Worm (Caenorhabditis elegans) whole organism, L2 larva: ENCODE measurements around the gene srh-206.

Source experiments
- ZK546.5 ChIP-seq: sonication (generic microtip); optimal IDR thresholded peaks from 2 replicates; lab custom pipeline; 2017; ENCODE audit warnings: missing biosample characterization, missing genetic modification characterization
- ama-1 ChIP-seq: fragments of 150-350 bp; optimal IDR thresholded peaks from 2 replicates; lab custom pipeline; 2018; ENCODE audit warnings: inconsistent platforms
- blmp-1 ChIP-seq: sonication (generic microtip); optimal IDR thresholded peaks from 2 replicates; lab custom pipeline; 2017; ENCODE audit warnings: missing genetic modification characterization, mild to moderate bottlenecking, missing compliant biosample characterization, antibody characterized with exemption, moderate library complexity; ENCODE audit not compliant: insufficient read depth
- lin-13 ChIP-seq: fragments of 150-350 bp; optimal IDR thresholded peaks from 2 replicates; lab custom pipeline; 2014; ENCODE audit warnings: missing biosample characterization, missing genetic modification reagents, missing genetic modification characterization
- nhr-12 ChIP-seq: fragments of 150-350 bp; optimal IDR thresholded peaks from 2 replicates; lab custom pipeline; 2014; ENCODE audit warnings: missing biosample characterization, missing genetic modification characterization
- unc-39 ChIP-seq: fragments of 150-350 bp; optimal IDR thresholded peaks from 2 replicates; lab custom pipeline; 2014; ENCODE audit warnings: missing biosample characterization, missing genetic modification characterization
- unc-62 ChIP-seq: fragments of 150-350 bp; optimal IDR thresholded peaks from 2 replicates; lab custom pipeline; 2014; ENCODE audit warnings: missing biosample characterization, missing genetic modification reagents, missing genetic modification characterization
- zag-1 ChIP-seq: fragments of 150-350 bp; optimal IDR thresholded peaks from 2 replicates; lab custom pipeline; 2014; ENCODE audit warnings: missing biosample characterization, missing genetic modification characterization
- ztf-4 ChIP-seq: fragments of 150-350 bp; optimal IDR thresholded peaks from 2 replicates; lab custom pipeline; 2014; ENCODE audit warnings: missing biosample characterization, missing genetic modification characterization

DNA sequence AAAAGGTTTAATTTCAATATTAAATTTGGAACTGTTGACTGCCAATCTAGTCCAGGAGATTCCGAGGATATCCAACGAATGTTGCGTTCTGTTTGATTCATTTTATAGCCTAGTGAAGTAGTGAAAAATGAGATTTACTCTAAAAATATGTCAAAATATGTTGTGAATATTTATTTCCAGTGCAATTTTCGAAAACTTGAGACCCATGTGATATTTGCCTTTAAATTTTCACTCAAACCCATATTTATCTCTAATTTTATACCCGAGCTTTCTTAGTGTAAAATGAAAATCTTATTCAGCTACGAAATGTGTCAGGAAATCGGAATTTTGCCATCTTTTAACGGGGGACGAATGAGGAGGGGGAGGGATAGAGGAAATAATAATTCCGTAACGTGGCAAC, 44.8 kb downstream of the srh-206 start, which contains the start of gene F09C6.16:
- TF ChIP-seq unc-62 (GFP tag; lab: Kevin White, UChicago) (no peak), ztf-4 (tag; lab: Kevin White, UChicago) (no peak), ama-1 (lab: Kevin White, UChicago) (no peak), zag-1 (tag; lab: Kevin White, UChicago) (no peak), ZK546.5 (tag; lab: Kevin White, UChicago) (no peak), nhr-12 (no peak), lin-13 (GFP tag; lab: Kevin White, UChicago) (no peak), blmp-1 (tag; lab: Kevin White, UChicago) (no peak), unc-39 (tag; lab: Kevin White, UChicago) (no peak)
